Fruit fly (Drosophila melanogaster): ENCODE results near the gene Npc2b.
A peak's percentile ranks its signal among the peaks of the same experiment; 100 is the strongest.

DNA sequence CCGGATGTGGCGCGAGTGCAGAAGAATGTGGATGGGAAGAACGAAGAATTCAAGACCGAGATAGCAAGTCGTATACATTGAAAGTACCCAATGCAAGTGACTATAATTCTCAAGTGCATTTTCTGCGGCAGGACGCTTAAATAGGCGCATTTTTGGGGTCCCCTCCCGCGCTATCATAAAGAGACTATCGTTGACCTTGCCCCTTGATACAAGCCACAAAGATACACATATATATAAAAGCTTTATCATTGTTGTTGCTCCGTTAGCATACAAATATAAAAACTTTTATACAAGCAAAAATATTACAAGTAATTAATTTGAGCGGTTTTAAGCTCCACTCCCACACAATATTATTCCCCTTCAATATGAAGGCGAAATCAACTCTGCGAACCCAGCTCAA lies 1.2 kb upstream of the Npc2b start:
- TF ChIP-seq fd96Ca (GFP tag; IDR thresholded peaks at IDR 0.05), result no peak
- TF ChIP-seq EcR (GFP tag; optimal IDR thresholded peaks at IDR 0.05), result peak; percentile 78
